Fruit fly (Drosophila melanogaster): ENCODE measurements around the gene Nna1.

Nna1 gene

dm6 chrX:13748906-13749872 lies 57.1 kb downstream of the Nna1 start:
- peak; percentile 53 for TF ChIP-seq CG17801 (GFP tag; optimal IDR thresholded peaks at IDR 0.05; ENCODE audit: partially characterized antibody)

DNA sequence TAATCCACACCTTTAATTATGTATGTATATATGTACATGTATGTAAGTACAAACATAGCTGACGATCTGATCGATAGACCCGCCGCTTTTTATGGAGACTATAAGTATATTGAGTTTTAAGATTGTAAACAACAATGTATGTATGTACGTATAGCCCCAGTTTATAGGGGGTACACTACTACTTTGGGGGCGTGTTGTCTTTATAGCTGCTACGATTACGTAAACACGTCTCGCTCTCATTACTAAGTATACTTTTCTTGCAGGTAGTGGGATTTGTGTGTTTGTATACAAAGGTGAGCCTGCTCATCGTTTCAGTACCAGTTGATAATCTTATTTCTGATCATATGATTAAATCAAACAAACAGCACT lies 57.8 kb downstream of the Nna1 start:
- TF ChIP-seq CG17801 (GFP tag; optimal IDR thresholded peaks at IDR 0.05; ENCODE audit: partially characterized antibody) = peak; percentile 5

DNA sequence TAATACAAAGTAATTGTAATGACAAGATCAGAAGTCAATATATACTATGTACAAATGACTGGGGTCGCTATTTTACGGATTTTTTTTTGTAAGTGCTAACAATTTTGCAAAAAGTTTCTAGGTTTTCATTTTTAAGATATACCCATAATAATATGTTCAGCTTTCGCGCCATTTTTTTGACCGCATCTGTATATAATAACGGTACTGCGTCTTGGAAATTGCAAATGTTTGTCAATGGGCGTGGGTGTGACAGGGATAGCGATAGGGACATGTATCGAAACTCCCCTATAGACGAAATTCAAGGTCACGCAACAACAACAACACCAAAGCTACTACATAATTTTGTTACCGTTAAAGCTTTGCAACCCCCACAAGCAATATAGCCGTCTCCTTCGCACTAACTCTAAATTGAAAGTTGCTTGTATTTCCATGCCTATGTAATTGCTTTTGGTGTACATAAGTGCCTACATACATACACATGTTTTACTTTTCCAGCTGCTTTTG lies 60.5 kb downstream of the Nna1 start:
- TF ChIP-seq CG17801 (GFP tag; optimal IDR thresholded peaks at IDR 0.05; ENCODE audit: partially characterized antibody) = no peak

DNA sequence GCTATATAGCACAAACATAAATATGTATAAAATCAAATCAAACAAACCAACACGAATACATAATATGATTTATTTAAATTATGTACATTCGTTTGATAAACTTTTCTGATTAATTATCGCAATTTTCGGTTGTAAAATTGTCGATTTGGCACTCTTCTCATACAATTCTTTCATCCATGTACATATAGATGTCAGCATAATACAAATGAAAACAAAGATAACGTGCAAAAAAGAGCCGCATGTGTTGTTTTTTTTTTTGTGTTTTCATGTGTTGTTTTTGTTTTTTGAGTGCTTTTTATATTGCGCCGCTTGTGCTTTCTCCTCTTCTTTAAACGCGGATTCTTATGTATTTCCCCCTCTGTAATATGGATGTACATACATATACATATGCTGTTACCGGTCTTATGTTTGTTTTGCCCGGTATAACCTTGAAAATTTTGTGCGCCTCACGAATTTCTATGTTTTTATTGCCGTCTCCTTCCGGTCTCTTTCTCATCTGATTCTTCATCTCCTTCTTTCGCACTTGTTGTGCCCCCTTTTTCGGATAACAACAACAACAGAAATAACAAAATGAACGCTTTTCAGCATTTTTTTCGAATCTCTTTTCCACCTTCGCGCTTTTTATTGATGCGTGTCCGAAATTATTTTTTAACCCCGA lies 61.1 kb downstream of the Nna1 start:
- TF ChIP-seq CG17801 (GFP tag; optimal IDR thresholded peaks at IDR 0.05; ENCODE audit: partially characterized antibody) = no peak

DNA sequence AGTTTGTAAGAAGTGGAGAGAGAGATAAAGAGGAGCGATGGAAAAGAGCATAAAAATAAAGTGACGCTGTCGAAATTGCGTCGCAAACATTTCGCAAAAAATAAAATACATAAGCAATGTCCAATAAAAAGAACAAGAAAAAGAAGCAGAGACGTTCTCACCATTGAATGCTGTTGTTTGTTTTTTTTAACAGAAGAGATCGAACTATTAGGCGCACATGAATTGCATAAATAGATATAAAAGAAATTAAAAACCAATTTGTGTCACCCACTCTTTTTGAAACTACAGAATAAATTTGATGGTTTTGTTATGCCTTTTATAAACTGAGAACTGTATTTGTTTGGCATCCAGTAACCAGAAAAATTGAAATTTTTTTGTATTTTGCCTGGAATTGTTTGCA lies 61.7 kb downstream of the Nna1 start:
- peak; percentile 39 for TF ChIP-seq CG17801 (GFP tag; optimal IDR thresholded peaks at IDR 0.05; ENCODE audit: partially characterized antibody)

dm6 chrX:13754476-13754875 lies 62.4 kb downstream of the Nna1 start:
- peak; percentile 85 for TF ChIP-seq CG17801 (GFP tag; optimal IDR thresholded peaks at IDR 0.05; ENCODE audit: partially characterized antibody)

- TF ChIP-seq CG17801 (GFP tag; optimal IDR thresholded peaks at IDR 0.05; ENCODE audit: partially characterized antibody) = peak; percentile 3
Measured at dm6 chrX:13755152-13755557, 63.1 kb downstream of the Nna1 start, which contains the start of gene Pdcd4. TSS of gene Pdcd4 (minus strand) at chrX:13755406.

DNA sequence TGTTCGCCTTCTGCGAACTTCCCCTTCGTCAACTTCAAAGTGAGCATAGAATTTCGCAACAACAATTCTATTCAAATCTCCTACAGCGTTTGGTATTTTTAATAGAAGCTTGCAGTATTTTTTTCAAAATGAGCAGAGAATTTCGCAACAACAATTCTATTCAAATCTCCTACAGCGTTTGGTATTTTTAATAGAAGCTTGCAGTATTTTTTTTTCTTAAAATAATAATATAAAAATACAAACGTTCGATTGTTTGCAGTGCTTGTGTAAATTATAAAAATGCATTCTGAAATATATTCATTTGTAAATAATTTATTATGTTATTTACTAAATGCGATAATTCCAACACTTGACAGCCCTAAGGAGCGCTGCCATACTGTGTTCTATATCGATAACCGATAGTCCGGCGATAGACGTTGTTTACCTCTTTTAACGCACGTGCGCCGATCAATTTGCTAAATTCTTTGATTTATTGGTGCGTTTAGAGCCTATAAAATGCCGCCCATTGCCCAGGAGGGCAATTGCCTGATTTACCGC lies 64.8 kb downstream of the Nna1 start, which contains the start of the genes CG32625 and Rtc1:
Gene CG32625, minus strand, starts transcription at position 51 of the 537 bp plus-strand sequence.
Gene Rtc1, plus strand, starts transcription at position 404 of the 537 bp plus-strand sequence.
- TF ChIP-seq CG17801 (GFP tag; optimal IDR thresholded peaks at IDR 0.05; ENCODE audit: partially characterized antibody) = peak; percentile 58

DNA sequence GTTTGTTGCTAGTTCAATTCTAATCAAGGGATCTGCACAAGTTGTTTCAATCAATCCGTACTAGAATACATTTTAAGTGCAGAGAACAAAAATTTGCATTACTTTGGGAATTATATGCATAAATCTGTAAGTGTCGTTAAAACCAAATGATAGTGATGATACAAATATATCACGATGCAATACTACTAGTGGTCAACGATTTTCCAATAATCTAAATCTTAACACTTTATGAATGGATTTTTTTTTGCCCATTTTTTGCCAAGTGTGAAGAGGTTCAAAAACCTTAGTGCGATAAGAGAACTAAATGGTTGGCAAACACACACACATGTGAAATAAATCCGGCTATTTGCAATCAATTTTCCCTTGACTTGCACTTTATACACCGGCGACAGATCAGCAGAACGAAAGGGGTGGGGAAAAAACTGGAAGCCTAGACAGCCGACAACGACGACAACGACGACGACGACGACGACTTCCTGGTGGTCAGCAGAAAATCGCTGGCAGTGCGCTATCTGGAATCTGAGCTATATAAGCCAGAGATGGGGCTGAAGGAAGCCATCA lies 67.0 kb downstream of the Nna1 start, which contains the start of gene Yp3:
Gene Yp3, plus strand, starts transcription at position 558 of the 561 bp plus-strand sequence.
- TF ChIP-seq CG17801 (GFP tag; optimal IDR thresholded peaks at IDR 0.05; ENCODE audit: partially characterized antibody) = peak; percentile 53

DNA sequence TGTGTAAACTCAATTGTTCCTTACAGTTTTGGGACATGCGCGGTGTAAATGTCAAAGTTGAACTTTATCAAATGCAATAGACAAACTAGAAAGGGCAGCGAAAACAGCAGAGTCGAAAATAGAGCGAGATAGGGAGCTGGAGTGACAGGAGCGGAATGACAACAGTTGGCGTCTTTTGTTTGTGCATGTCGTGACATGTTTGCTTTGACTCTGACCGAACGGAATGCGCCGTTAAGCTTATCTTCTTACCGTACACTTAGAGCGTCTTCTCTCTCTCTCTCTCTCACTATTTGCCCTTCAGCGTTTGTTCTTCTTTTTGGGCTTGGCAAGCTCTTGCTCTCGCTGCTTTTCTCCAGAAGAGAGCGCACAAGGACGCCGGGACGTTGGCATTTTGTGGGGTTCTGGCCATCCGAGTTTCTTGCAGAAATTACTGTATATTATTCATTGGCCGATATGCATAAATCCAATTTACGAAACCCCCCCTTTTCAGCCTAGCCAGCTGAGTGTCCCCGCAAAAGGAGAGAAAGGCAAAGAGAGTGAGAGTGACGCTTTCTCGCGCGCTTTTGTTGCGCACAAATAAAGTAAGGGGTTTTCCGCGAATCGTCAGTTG lies 69.8 kb downstream of the Nna1 start:
- no peak for TF ChIP-seq CG17801 (GFP tag; optimal IDR thresholded peaks at IDR 0.05; ENCODE audit: partially characterized antibody)

DNA sequence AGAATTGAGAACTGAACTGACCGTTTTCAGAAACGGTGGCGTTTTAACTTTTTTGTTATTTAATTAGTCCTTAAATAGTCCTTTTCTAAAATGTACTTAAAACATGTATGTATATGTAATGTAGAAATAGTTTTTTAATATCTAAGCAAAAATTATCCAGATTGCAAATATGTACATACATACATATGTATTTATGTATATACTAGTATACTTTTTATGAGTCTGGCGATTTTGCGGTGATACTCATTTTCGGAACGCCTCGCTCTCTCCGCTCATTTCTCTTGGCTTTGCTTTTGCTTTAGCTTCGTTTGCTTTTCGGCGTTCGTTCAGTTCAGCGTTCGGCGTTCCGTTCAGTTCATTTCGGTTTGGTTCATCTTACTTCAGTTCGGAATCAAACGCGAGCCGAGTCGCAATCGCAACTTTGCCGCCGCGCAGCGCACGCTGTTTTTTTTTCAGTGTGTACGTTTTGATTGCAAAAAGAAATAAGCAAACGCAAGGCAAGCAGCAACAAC lies 70.3 kb downstream of the Nna1 start, which contains the start of gene rdgB:
Gene rdgB, plus strand, starts transcription at position 381 of the 512 bp plus-strand sequence.
- peak; percentile 86 for TF ChIP-seq CG17801 (GFP tag; optimal IDR thresholded peaks at IDR 0.05; ENCODE audit: partially characterized antibody)

dm6 chrX:13764397-13765119 lies 72.5 kb downstream of the Nna1 start:
- peak; percentile 51 for TF ChIP-seq CG17801 (GFP tag; optimal IDR thresholded peaks at IDR 0.05; ENCODE audit: partially characterized antibody)

DNA sequence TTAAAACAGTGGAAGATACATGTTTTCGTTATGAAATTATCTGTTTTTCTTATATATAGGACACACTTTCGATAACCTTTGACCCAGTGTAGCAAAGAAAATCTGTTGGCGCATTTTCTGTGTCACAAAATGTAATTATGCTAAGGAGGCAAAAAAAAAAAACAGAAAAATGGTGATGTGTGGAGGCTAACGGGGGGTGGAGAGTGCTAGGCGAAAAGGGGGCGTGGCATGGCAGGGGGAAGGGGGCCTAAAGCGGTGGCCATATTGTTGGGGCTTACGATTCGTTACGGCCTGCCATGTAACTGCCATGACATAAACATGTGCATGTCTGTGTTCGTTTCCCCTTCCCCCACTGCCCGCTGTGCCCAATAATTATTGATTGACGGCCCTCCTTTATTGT lies 73.1 kb downstream of the Nna1 start:
- TF ChIP-seq CG17801 (GFP tag; optimal IDR thresholded peaks at IDR 0.05; ENCODE audit: partially characterized antibody) = no peak

DNA sequence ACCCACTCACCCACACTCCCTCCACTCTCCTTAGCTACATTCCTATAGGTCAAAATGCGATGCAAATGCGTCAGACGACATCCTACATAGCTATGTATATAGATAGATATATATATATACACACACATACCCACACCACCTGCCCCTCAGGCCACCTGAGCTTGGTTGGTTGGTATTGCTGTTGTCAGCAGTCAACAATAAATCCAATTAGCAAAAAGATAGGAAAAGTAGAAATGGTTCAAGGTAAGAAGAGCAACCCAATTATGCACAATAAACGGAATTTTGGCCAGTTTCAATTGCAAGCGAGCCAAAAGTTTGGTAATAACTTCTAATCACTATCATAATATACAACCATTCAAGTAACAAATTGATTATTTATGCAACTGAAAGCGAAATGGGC lies 74.4 kb downstream of the Nna1 start:
- no peak for TF ChIP-seq CG17801 (GFP tag; optimal IDR thresholded peaks at IDR 0.05; ENCODE audit: partially characterized antibody)

Data from ovary, adult (tissue).